Worm (Caenorhabditis elegans): ENCODE data around the gene cutl-4.

DNA sequence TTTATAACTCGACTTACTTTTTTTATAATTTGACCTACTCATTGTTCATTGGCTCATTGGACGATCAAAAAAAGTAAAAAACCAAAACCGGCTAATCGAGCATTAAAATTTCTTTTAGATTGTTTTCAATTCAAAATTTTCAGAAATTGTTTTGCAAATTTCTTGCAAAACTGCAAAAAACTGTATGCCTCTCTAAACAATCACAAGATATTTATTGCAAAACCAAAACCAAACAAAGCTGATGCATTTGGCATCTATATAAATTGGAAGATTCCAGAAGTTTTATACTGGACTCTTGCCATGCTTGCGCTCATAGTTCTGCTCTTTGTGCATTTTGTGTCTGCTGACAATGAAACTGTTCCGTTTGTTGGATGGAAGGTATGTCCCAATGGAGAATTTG is 37.9 kb upstream of the cutl-4 start, which contains the start of gene C47A10.12:
- TF ChIP-seq unc-55 (GFP tag; optimal IDR thresholded peaks at IDR 0.05) = no peak
- no peak for TF ChIP-seq elt-1 (tag; optimal IDR thresholded peaks at IDR 0.05)
- TF ChIP-seq lsy-2 (tag; optimal IDR thresholded peaks at IDR 0.05) = no peak
- TF ChIP-seq nhr-12 (tag; optimal IDR thresholded peaks at IDR 0.05) = no peak
- no peak for TF ChIP-seq zag-1 (tag; optimal IDR thresholded peaks at IDR 0.05)
- TF ChIP-seq skn-1 (tag; optimal IDR thresholded peaks at IDR 0.05) = no peak
- no peak for TF ChIP-seq nhr-6 (tag; optimal IDR thresholded peaks at IDR 0.05)
- no peak for TF ChIP-seq nhr-77 (tag; optimal IDR thresholded peaks at IDR 0.05)
- no peak for TF ChIP-seq lin-39 (tag; optimal IDR thresholded peaks at IDR 0.05)
- TF ChIP-seq aly-2 (tag; optimal IDR thresholded peaks at IDR 0.05) = no peak
- no peak for TF ChIP-seq unc-62 (GFP tag; optimal IDR thresholded peaks at IDR 0.05)
- no peak for TF ChIP-seq blmp-1 (tag; optimal IDR thresholded peaks at IDR 0.05; ENCODE audit: insufficient read depth)
- no peak for TF ChIP-seq nhr-11 (tag; optimal IDR thresholded peaks at IDR 0.05)

All from whole organism, L2 larva.